Fruit fly (Drosophila melanogaster) whole organism, wandering third instar larva: ENCODE results near the gene CG13067.

ENCODE experiments used
- Dfd ChIP-seq: fragments of >200 bp; optimal IDR thresholded peaks from 2 replicates; lab custom pipeline; 2017; ENCODE audit warnings: missing biosample characterization, missing genetic modification characterization
- Hr83 ChIP-seq: fragments of 200-300 bp; sonication (Bioruptor generic); optimal IDR thresholded peaks from 2 replicates; lab custom pipeline; 2016; ENCODE audit warnings: missing biosample characterization, mild to moderate bottlenecking, missing genetic modification characterization, moderate library complexity; ENCODE audit not compliant: poor library complexity, severe bottlenecking
- Myc ChIP-seq: fragments of >200 bp; optimal IDR thresholded peaks from 2 replicates; lab custom pipeline; 2017
- Rel ChIP-seq, 2 experiments: fragments of 200-800 bp; sonication (Bioruptor generic) in 1 of 2; optimal IDR thresholded peaks; 2 replicates in 1 of 2; 3 replicates in 1 of 2; lab custom pipeline; 2016 to 2019; ENCODE audit warnings: mild to moderate bottlenecking in 2 of 2, missing biosample characterization in 2 of 2, missing genetic modification characterization in 2 of 2, moderate library complexity in 1 of 2
- dmrt93B ChIP-seq: fragments of 200-800 bp; sonication (Bioruptor generic); optimal IDR thresholded peaks from 2 replicates; lab custom pipeline; 2018; ENCODE audit warnings: missing biosample characterization, mild to moderate bottlenecking, missing genetic modification characterization
- foxo ChIP-seq, 2 experiments: fragments of 200-800 bp; sonication (Bioruptor generic); optimal IDR thresholded peaks; 2 replicates in 1 of 2; 3 replicates in 1 of 2; lab custom pipeline; 2016 to 2017; ENCODE audit warnings: missing biosample characterization in 2 of 2, missing genetic modification characterization in 2 of 2
- fru ChIP-seq: fragments of 200-800 bp; sonication (Bioruptor generic); optimal IDR thresholded peaks from 3 replicates; lab custom pipeline; 2016; ENCODE audit warnings: missing biosample characterization, mild to moderate bottlenecking, missing genetic modification characterization
- psq ChIP-seq: fragments of 200-800 bp; sonication (Bioruptor generic); optimal IDR thresholded peaks from 3 replicates; lab custom pipeline; 2017; ENCODE audit warnings: missing biosample characterization, mild to moderate bottlenecking, missing genetic modification characterization, moderate library complexity
- usp ChIP-seq: fragments of >200 bp; optimal IDR thresholded peaks from 2 replicates; lab custom pipeline; 2017; ENCODE audit warnings: missing biosample characterization, missing genetic modification characterization

dm6 chr3L:16288322-16288721 is 17.2 kb downstream of the CG13067 start, which contains the start of gene CG13046:
- TF ChIP-seq Myc (lab: Kevin White, UChicago) (no peak), Rel (GFP tag; optimal IDR thresholded peaks at IDR 0.05; lab: Kevin White, UChicago) (no peak), Rel (tag; optimal IDR thresholded peaks at IDR 0.05; lab: Kevin White, UChicago) (no peak), foxo (GFP tag; optimal IDR thresholded peaks at IDR 0.05; lab: Kevin White, UChicago) (no peak), Dfd (GFP tag; lab: Kevin White, UChicago) (no peak), dmrt93B (GFP tag; lab: Kevin White, UChicago) (no peak), psq (GFP tag; lab: Kevin White, UChicago) (no peak), usp (GFP tag; lab: Kevin White, UChicago) (no peak), Hr83 (no peak), fru (no peak)
